Fruit fly (Drosophila melanogaster): ENCODE results near the gene Gr93b.

The Gr93b gene

DNA sequence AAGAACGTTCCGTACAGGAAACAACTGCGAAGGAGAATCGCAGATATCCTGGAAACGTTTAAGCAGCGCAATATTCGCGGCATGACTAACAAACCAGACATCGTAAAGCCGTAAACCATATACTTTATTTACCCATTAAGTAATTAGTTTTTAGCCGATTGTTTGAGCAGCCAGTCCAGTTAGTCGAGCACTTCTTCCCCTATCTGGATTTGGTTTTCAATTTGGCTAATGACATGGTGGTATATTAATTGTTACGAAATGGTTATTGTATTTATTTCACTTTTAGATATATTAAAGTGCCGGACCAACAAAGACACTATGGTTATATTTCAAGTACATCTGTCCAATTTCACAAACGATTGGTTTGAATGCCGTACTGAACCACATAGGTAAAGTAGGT lies at the start of gene Gr93b:
Gene Gr93b, minus strand, starts transcription at position 101 of the 400 bp plus-strand sequence.
- no peak for TF ChIP-seq Dll (optimal IDR thresholded peaks at IDR 0.05)
- no peak for TF ChIP-seq pan (optimal IDR thresholded peaks at IDR 0.05)
- no peak for TF ChIP-seq usp (GFP tag; optimal IDR thresholded peaks at IDR 0.05)
- TF ChIP-seq CG8478 (optimal IDR thresholded peaks at IDR 0.05): no peak
- TF ChIP-seq EcR (GFP tag; optimal IDR thresholded peaks at IDR 0.05): no peak
- TF ChIP-seq psq (optimal IDR thresholded peaks at IDR 0.05): no peak

DNA sequence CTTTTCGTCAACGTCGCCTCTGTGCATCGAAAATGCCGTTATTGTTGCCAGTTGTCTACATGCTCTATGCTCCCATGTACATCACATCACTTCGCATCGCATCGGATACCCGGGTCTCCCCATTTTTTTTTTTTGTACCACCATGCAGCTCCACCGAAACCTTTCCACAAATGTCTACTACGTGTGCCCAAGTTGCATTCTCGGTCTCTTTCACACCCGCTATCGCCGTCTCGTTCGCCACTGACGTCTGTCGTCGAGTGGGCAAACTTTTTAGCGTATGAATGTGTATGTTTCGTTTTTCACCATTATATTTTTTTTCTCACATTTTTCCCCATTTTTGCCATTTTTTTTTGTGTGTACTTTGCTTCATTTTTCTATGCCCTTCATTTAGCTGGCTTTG lies 48.9 kb upstream of the Gr93b start:
- TF ChIP-seq EcR (GFP tag; optimal IDR thresholded peaks at IDR 0.05) (no peak), psq (optimal IDR thresholded peaks at IDR 0.05) (no peak), Dll (optimal IDR thresholded peaks at IDR 0.05) (no peak), pan (optimal IDR thresholded peaks at IDR 0.05) (no peak), CG8478 (optimal IDR thresholded peaks at IDR 0.05) (no peak), usp (GFP tag; optimal IDR thresholded peaks at IDR 0.05) (no peak)

DNA sequence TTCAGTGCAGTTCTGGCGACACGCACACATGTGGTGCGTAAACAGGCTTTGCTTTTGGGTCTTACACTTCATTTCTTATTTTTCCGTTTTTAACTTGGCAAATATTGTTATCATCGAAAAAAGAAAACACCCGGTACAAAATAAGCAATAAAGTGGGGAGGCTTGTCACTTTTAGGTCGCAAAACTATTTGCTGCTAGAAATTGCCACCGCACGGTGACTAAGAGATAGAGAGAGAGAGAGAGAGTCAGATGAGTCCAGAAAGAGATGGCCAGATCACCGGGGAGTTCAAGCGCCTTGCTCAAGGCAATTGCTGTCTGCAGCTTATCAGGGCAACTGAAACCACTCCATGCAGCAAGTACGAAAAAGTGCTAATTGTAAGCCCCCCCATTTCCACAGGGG lies 47.2 kb upstream of the Gr93b start:
- TF ChIP-seq Dll (optimal IDR thresholded peaks at IDR 0.05) (no peak), EcR (GFP tag; optimal IDR thresholded peaks at IDR 0.05) (peak in 1 of 2 experiments; percentile 51), usp (GFP tag; optimal IDR thresholded peaks at IDR 0.05) (no peak), pan (optimal IDR thresholded peaks at IDR 0.05) (no peak)

DNA sequence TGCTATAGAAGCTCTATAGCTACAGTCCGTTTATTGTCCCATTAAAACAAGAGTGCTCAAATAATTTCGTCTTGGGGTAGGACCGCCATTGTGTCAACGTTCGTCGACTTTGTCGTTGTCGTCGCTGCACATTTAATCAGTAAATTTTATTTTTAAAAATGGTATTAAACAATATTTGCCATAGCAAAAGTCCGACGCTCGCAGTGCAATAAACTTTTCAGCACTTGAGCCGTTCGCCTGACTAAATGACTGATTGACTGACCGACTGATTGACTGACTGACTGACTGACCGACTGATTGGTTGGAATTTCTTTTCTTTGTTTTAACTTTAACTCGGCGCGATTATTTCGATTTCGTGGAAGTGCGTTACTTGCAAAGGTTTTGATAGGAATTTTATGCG lies 46.4 kb upstream of the Gr93b start:
- TF ChIP-seq psq (optimal IDR thresholded peaks at IDR 0.05) (no peak), usp (GFP tag; optimal IDR thresholded peaks at IDR 0.05) (no peak), EcR (GFP tag; optimal IDR thresholded peaks at IDR 0.05) (peak; percentile 37 to 39), CG8478 (optimal IDR thresholded peaks at IDR 0.05) (no peak), pan (optimal IDR thresholded peaks at IDR 0.05) (no peak), Dll (optimal IDR thresholded peaks at IDR 0.05) (no peak)

DNA sequence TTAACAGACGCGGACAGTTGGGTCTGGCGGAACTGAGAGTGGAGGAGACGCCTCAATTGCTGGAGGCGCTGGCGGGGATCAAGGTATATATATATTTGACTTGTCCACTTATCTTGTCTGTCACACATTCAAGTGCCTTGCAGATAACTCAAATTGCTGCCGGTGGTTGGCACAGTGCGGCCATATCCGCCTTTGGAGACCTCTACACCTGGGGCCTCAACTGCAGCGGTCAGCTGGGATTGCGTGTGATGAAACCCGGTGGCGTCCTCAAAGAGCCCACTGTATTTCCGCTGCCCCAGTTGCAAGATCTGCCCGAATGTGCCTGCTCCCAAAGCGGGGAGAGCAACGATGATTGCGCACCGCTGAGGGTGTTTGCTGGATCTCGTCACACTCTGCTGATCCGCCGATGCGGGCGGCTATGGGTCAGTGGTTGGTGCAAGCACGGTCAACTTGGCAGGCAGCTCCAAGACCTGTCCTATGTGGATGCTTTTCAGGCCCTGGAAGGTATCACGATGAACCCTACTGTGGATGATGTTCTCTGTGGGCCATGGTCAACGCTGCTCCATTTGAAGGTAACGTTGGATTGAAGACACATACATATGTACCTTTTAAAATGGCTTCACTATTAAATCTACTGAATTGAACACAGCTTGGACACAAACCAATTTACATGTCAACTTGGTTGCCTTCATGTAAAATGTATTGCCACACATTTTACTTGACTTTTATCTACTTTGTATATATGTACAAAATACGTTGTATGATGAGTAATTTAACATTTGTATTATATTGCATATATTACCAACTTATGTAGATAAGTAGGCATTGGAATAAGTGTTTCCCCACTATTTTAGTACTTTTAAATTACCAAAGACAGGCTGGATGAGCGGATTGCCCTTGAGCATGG lies 45.4 kb upstream of the Gr93b start, which contains the start of gene CG43844:
Gene CG43844, plus strand, starts transcription at position 844 of the 907 bp plus-strand sequence.
- TF ChIP-seq pan (optimal IDR thresholded peaks at IDR 0.05): no peak
- TF ChIP-seq EcR (GFP tag; optimal IDR thresholded peaks at IDR 0.05): no peak
- TF ChIP-seq Dll (optimal IDR thresholded peaks at IDR 0.05): no peak
- TF ChIP-seq usp (GFP tag; optimal IDR thresholded peaks at IDR 0.05): no peak
- no peak for TF ChIP-seq psq (optimal IDR thresholded peaks at IDR 0.05)
- no peak for TF ChIP-seq CG8478 (optimal IDR thresholded peaks at IDR 0.05)

DNA sequence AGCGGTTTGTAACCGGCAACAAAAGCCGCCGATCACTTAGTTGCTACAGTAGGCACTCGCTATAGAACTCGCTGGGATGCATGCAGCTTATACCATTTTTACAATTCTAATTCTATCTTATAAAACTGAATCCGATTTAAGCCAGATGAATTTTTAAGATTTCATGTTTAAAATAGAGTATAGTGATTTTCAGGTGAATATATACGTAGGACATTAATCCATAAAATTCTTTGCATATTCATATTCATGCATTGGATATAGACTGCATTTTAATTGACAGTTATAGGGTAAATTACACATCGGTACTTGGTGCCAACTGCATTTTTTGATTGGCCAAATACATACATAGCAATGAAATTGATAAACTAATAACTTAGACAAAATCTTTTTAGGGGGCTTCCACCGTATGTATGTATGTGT lies 44.0 kb upstream of the Gr93b start:
- no peak for TF ChIP-seq usp (GFP tag; optimal IDR thresholded peaks at IDR 0.05)
- TF ChIP-seq pan (optimal IDR thresholded peaks at IDR 0.05): no peak
- TF ChIP-seq CG8478 (optimal IDR thresholded peaks at IDR 0.05): no peak
- TF ChIP-seq psq (optimal IDR thresholded peaks at IDR 0.05): no peak
- TF ChIP-seq EcR (GFP tag; optimal IDR thresholded peaks at IDR 0.05): no peak
- TF ChIP-seq Dll (optimal IDR thresholded peaks at IDR 0.05): no peak

DNA sequence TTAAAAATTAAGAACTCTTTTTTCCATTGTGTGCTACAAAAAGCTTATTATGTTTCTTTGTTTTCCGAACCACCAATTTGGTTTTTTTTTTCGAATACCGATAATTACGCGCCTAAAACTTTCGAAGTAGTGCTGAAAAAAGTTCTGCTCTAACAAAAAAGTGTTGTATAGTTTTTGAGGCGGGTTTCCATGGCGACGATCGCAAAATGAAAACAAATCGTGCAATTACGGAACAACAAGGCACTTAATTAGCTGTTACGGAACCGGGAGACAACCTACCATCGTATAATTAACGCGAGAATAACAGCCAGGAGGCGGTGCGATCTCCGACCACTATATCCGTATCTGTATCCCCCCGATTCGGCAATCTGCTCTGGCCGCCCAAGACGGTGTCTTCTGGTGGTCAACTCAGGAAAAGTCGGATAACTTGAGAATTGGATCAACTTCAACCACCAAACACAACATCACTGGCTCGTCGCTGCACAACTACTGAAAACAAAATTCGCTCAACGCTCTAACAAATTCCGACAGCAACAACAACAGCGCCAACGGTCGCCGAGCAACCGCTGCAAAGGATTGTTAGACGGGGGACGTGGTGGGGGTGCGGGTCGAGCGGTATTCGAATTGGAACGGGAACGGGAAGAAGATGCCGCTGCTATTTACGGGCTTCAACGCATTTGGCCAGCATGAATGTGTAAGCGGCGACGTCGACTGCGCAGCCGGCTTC lies 43.5 kb upstream of the Gr93b start, which contains the start of the genes CG6678 and dnd:
Gene CG6678, plus strand, starts transcription at position 169 of the 727 bp plus-strand sequence.
Gene dnd, minus strand, starts transcription at position 495 of the 727 bp plus-strand sequence.
- no peak for TF ChIP-seq pan (optimal IDR thresholded peaks at IDR 0.05)

DNA sequence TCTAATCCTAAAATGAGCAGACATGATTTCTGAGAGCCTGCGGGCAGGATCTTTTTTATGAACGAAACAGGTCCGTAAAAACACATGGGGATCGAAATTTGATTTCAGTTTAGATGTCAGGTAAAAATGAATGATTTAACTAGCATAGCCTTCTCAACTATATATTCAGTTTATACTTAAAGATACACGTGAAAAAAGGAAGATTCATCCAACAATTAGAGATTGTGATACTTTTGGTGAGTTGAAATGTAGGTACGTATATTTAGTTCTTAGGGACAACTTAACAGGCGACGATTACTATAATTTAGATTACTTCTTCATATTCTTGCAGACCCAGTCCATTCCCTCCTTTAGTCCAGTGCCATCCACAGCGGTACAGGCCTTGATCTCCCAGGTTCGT lies 41.9 kb upstream of the Gr93b start, which contains the start of gene CG17819:
Gene CG17819, minus strand, starts transcription at position 101 of the 400 bp plus-strand sequence.
- TF ChIP-seq EcR (GFP tag; optimal IDR thresholded peaks at IDR 0.05) (no peak), CG8478 (optimal IDR thresholded peaks at IDR 0.05) (no peak), psq (optimal IDR thresholded peaks at IDR 0.05) (no peak), usp (GFP tag; optimal IDR thresholded peaks at IDR 0.05) (no peak), pan (optimal IDR thresholded peaks at IDR 0.05) (no peak), Dll (optimal IDR thresholded peaks at IDR 0.05) (no peak)

DNA sequence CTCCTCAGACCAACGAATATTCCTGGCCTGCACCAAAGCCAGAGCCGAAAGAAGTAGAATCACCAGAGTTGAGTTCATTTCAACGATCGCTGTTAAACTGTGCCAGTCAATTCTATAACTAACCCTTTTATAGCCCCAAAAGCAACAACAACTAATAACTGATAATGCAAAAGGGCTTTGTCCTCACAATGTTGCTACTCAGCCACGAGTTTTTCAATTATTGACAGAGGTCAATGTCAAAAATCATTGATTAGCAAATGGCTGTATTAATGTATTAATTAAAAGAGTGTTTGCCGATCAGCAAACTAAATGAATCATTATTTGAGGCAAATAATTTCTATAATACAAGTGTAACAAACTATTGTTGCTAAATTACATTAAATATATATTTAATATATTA lies 40.8 kb upstream of the Gr93b start, which contains the start of gene fit:
Gene fit, minus strand, starts transcription at position 101 of the 400 bp plus-strand sequence.
- TF ChIP-seq usp (GFP tag; optimal IDR thresholded peaks at IDR 0.05) (no peak), psq (optimal IDR thresholded peaks at IDR 0.05) (no peak), pan (optimal IDR thresholded peaks at IDR 0.05) (no peak), EcR (GFP tag; optimal IDR thresholded peaks at IDR 0.05) (no peak), CG8478 (optimal IDR thresholded peaks at IDR 0.05) (no peak), Dll (optimal IDR thresholded peaks at IDR 0.05) (no peak)

DNA sequence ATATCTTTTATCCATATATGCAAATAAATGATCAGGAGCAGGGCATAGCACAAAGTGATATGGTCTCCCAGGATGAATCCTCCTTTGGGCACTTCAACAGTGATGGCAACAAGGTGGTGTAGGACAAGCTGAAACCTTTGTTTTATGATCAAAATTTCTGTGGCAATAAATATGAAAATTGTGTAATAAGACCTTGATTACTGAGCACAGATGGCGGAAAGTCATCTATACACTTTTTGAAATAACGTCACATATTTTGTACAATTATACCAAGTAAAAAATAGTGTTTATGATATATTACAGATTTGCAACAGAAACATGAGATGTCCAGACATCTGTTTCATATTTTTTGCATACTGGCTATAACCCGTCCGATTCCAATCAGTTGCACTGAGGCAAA lies 36.9 kb upstream of the Gr93b start, which contains the start of gene CG31465:
Gene CG31465, plus strand, starts transcription at position 301 of the 400 bp plus-strand sequence.
- TF ChIP-seq psq (optimal IDR thresholded peaks at IDR 0.05): no peak
- no peak for TF ChIP-seq Dll (optimal IDR thresholded peaks at IDR 0.05)
- TF ChIP-seq CG8478 (optimal IDR thresholded peaks at IDR 0.05): no peak
- no peak for TF ChIP-seq EcR (GFP tag; optimal IDR thresholded peaks at IDR 0.05)
- no peak for TF ChIP-seq usp (GFP tag; optimal IDR thresholded peaks at IDR 0.05)
- TF ChIP-seq pan (optimal IDR thresholded peaks at IDR 0.05): no peak

DNA sequence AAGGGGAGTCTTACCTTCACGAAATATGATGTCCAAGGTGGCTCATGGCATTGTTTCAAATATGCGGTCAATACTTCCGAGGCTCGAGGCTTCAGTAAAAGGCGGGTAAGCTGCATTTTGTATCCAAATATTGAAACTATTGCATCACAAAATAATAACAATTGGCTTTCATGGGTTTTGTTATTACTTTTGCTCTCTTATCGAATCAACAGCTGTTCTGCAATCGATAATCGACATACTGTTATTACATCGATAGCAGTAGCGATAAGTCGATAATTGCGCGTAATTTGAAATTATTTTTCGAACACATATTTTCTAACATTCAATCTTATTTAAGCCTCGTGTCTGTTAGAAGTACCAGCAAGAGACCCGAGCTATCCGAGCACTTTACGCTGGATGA lies 34.9 kb upstream of the Gr93b start, which contains the start of gene CG34148:
Gene CG34148, minus strand, starts transcription at position 214 of the 400 bp plus-strand sequence.
- TF ChIP-seq usp (GFP tag; optimal IDR thresholded peaks at IDR 0.05) (no peak), pan (optimal IDR thresholded peaks at IDR 0.05) (no peak), Dll (optimal IDR thresholded peaks at IDR 0.05) (no peak), CG8478 (optimal IDR thresholded peaks at IDR 0.05) (no peak), EcR (GFP tag; optimal IDR thresholded peaks at IDR 0.05) (no peak), psq (optimal IDR thresholded peaks at IDR 0.05) (no peak)
